Worm (Caenorhabditis elegans) whole organism, young adult: ENCODE results near the gene T19B10.5.

Experiments
- B0261.1 ChIP-seq: sonication (generic microtip); optimal IDR thresholded peaks from 2 replicates; lab custom pipeline; 2016; ENCODE audit warnings: mild to moderate bottlenecking, missing genetic modification characterization, moderate library complexity, missing compliant biosample characterization
- D2030.7 ChIP-seq: fragments of 200-800 bp; sonication (Bioruptor generic); IDR thresholded peaks from 2 replicates; pipeline ENCODE4 v1.3.6; 2022; ENCODE audit warnings: missing genetic modification reagents, missing genetic modification characterization, missing compliant biosample characterization
- F10E7.11 ChIP-seq: sonication (generic microtip); optimal IDR thresholded peaks from 2 replicates; lab custom pipeline; 2017; ENCODE audit warnings: mild to moderate bottlenecking, missing genetic modification characterization, moderate library complexity, missing compliant biosample characterization
- F23B12.7 ChIP-seq: sonication (generic microtip); optimal IDR thresholded peaks from 2 replicates; lab custom pipeline; 2017; ENCODE audit warnings: missing genetic modification characterization, mild to moderate bottlenecking, missing compliant biosample characterization, antibody characterized with exemption, moderate library complexity; ENCODE audit not compliant: insufficient read depth
- F33H1.4 ChIP-seq: fragments of 200-800 bp; sonication (Bioruptor generic); IDR thresholded peaks from 2 replicates; pipeline ENCODE4 v1.3.6; 2022; ENCODE audit warnings: missing genetic modification reagents, missing genetic modification characterization, missing compliant biosample characterization
- F37B4.10 ChIP-seq: fragments of 200-800 bp; sonication (Bioruptor generic); IDR thresholded peaks from 2 replicates; pipeline ENCODE4 v1.3.6; 2022; ENCODE audit warnings: missing genetic modification characterization, missing compliant biosample characterization
- F49E8.2 ChIP-seq: sonication (generic microtip); optimal IDR thresholded peaks from 3 replicates; lab custom pipeline; 2017; ENCODE audit warnings: missing genetic modification characterization, mild to moderate bottlenecking, missing compliant biosample characterization, antibody characterized with exemption, moderate library complexity; ENCODE audit not compliant: insufficient read depth
- F57A8.1 ChIP-seq: fragments of 200-800 bp; sonication (Bioruptor generic); optimal IDR thresholded peaks from 2 replicates; lab custom pipeline; 2018; ENCODE audit warnings: mild to moderate bottlenecking, missing genetic modification characterization, moderate library complexity, missing compliant biosample characterization
- K12H6.12 ChIP-seq: fragments of 200-800 bp; sonication (Bioruptor generic); optimal IDR thresholded peaks from 2 replicates; lab custom pipeline; 2018; ENCODE audit warnings: mild to moderate bottlenecking, missing genetic modification characterization, missing compliant biosample characterization
- Y67H2A.10 ChIP-seq: fragments of 200-800 bp; sonication (Bioruptor generic); conservative IDR thresholded peaks from 2 replicates; pipeline ENCODE4 v1.3.6; 2022; ENCODE audit warnings: missing genetic modification reagents, missing genetic modification characterization, missing compliant biosample characterization
- aptf-2 ChIP-seq: fragments of 200-800 bp; sonication (Bioruptor generic); conservative IDR thresholded peaks from 2 replicates; pipeline ENCODE4 v1.3.6; 2022; ENCODE audit warnings: missing genetic modification reagents, missing genetic modification characterization, missing compliant biosample characterization
- athp-1 ChIP-seq: sonication (generic microtip); optimal IDR thresholded peaks from 2 replicates; lab custom pipeline; 2017; ENCODE audit warnings: mild to moderate bottlenecking, missing genetic modification characterization, missing compliant biosample characterization
- attf-3 ChIP-seq: fragments of 200-800 bp; sonication (Bioruptor generic); conservative IDR thresholded peaks from 2 replicates; pipeline ENCODE4 v1.3.6; 2022; ENCODE audit warnings: missing genetic modification reagents, missing genetic modification characterization, missing compliant biosample characterization
- attf-5 ChIP-seq: fragments of 200-800 bp; sonication (Bioruptor generic); optimal IDR thresholded peaks from 2 replicates; lab custom pipeline; 2018; ENCODE audit warnings: mild to moderate bottlenecking, missing genetic modification characterization, missing compliant biosample characterization
- attf-6 ChIP-seq: fragments of 200-800 bp; sonication (Bioruptor generic); IDR thresholded peaks from 2 replicates; pipeline ENCODE4 v1.3.6; 2022; ENCODE audit warnings: missing genetic modification reagents, missing genetic modification characterization, missing compliant biosample characterization
- bed-1 ChIP-seq: fragments of 200-800 bp; sonication (Bioruptor generic); IDR thresholded peaks from 2 replicates; pipeline ENCODE4 v1.3.6; 2022; ENCODE audit warnings: missing genetic modification reagents, missing genetic modification characterization, missing compliant biosample characterization
- ceh-27 ChIP-seq: fragments of 200-800 bp; sonication (Bioruptor generic); optimal IDR thresholded peaks from 2 replicates; lab custom pipeline; 2018; ENCODE audit warnings: mild to moderate bottlenecking, missing genetic modification characterization, moderate library complexity, missing compliant biosample characterization
- ceh-40 ChIP-seq: fragments of 200-800 bp; sonication (Bioruptor generic); IDR thresholded peaks from 2 replicates; pipeline ENCODE4 v1.3.6; 2022; ENCODE audit warnings: missing genetic modification characterization, missing compliant biosample characterization
- dpl-1 ChIP-seq: fragments of 150-350 bp; optimal IDR thresholded peaks from 2 replicates; lab custom pipeline; 2014; ENCODE audit warnings: missing biosample characterization, missing genetic modification reagents, missing genetic modification characterization
- efl-1 ChIP-seq: fragments of 150-350 bp; optimal IDR thresholded peaks from 2 replicates; lab custom pipeline; 2014; ENCODE audit warnings: missing biosample characterization, missing genetic modification reagents, missing genetic modification characterization
- egl-18 ChIP-seq: fragments of 200-800 bp; sonication (Bioruptor generic); IDR thresholded peaks from 2 replicates; pipeline ENCODE4 v1.3.6; 2022; ENCODE audit warnings: missing genetic modification reagents, missing genetic modification characterization, missing compliant biosample characterization
- ekl-4 ChIP-seq: fragments of 200-800 bp; sonication (Bioruptor generic); IDR thresholded peaks from 2 replicates; pipeline ENCODE4 v1.3.6; 2022; ENCODE audit warnings: missing genetic modification reagents, missing genetic modification characterization, missing compliant biosample characterization
- ets-4 ChIP-seq: fragments of 200-800 bp; sonication (Bioruptor generic); optimal IDR thresholded peaks from 2 replicates; lab custom pipeline; 2018; ENCODE audit warnings: mild to moderate bottlenecking, missing genetic modification characterization, missing compliant biosample characterization
- hlh-26 ChIP-seq: fragments of 200-800 bp; sonication (Bioruptor generic); conservative IDR thresholded peaks from 2 replicates; pipeline ENCODE4 v1.3.6; 2022; ENCODE audit warnings: missing genetic modification reagents, missing genetic modification characterization, missing compliant biosample characterization
- hrde-1 ChIP-seq: sonication (generic microtip); optimal IDR thresholded peaks from 2 replicates; lab custom pipeline; 2016; ENCODE audit warnings: missing genetic modification characterization, mild to moderate bottlenecking, missing compliant biosample characterization, moderate library complexity, missing genotype, missing genetic modification reagents, borderline replicate concordance
- let-526 ChIP-seq: fragments of 200-800 bp; sonication (Bioruptor generic); IDR thresholded peaks from 2 replicates; pipeline ENCODE4 v1.3.6; 2022; ENCODE audit warnings: missing genetic modification reagents, missing genetic modification characterization, missing compliant biosample characterization
- lin-35 ChIP-seq, 3 experiments: fragments of 150-350 bp in 2 of 3; sonication (generic microtip) in 1 of 3; optimal IDR thresholded peaks; 2 replicates each; lab custom pipeline; 2014 to 2018; ENCODE audit warnings: missing biosample characterization in 3 of 3, missing genetic modification characterization in 3 of 3, missing genetic modification reagents in 3 of 3
- lin-54 ChIP-seq: fragments of 200-800 bp; sonication (Bioruptor generic); optimal IDR thresholded peaks from 2 replicates; lab custom pipeline; 2018; ENCODE audit warnings: mild to moderate bottlenecking, missing genetic modification characterization, missing compliant biosample characterization
- madf-3 ChIP-seq: fragments of 200-800 bp; sonication (Bioruptor generic); IDR thresholded peaks from 2 replicates; pipeline ENCODE4 v1.3.6; 2022; ENCODE audit warnings: missing genetic modification reagents, missing genetic modification characterization, missing compliant biosample characterization
- madf-6 ChIP-seq: fragments of 200-800 bp; sonication (Bioruptor generic); IDR thresholded peaks from 2 replicates; pipeline ENCODE4 v1.3.6; 2022; ENCODE audit warnings: missing genetic modification reagents, missing genetic modification characterization, missing compliant biosample characterization
- mcd-1 ChIP-seq: fragments of 200-800 bp; sonication (Bioruptor generic); IDR thresholded peaks from 2 replicates; pipeline ENCODE4 v1.3.6; 2022; ENCODE audit warnings: missing genetic modification reagents, missing genetic modification characterization, missing compliant biosample characterization
- nfyb-1 ChIP-seq: fragments of 200-800 bp; sonication (Bioruptor generic); IDR thresholded peaks from 2 replicates; pipeline ENCODE4 v1.3.6; 2022; ENCODE audit warnings: missing genetic modification reagents, missing genetic modification characterization, missing compliant biosample characterization
- nhr-179 ChIP-seq: sonication (generic microtip); optimal IDR thresholded peaks from 2 replicates; lab custom pipeline; 2016; ENCODE audit warnings: mild to moderate bottlenecking, missing genetic modification characterization, missing compliant biosample characterization
- nhr-80 ChIP-seq: sonication (generic microtip); optimal IDR thresholded peaks from 2 replicates; lab custom pipeline; 2016; ENCODE audit warnings: missing genetic modification characterization, missing compliant biosample characterization
- rcor-1 ChIP-seq: fragments of 200-800 bp; sonication (Bioruptor generic); IDR thresholded peaks from 2 replicates; pipeline ENCODE4 v1.3.6; 2022; ENCODE audit warnings: missing genetic modification reagents, missing genetic modification characterization, missing compliant biosample characterization
- repo-1 ChIP-seq: sonication (generic microtip); optimal IDR thresholded peaks from 2 replicates; lab custom pipeline; 2017; ENCODE audit warnings: mild to moderate bottlenecking, missing genetic modification characterization, missing compliant biosample characterization
- snpc-1.1 ChIP-seq: sonication (generic microtip); optimal IDR thresholded peaks from 2 replicates; lab custom pipeline; 2017; ENCODE audit warnings: missing genetic modification characterization, mild to moderate bottlenecking, missing compliant biosample characterization, antibody characterized with exemption, moderate library complexity, missing genotype, missing genetic modification reagents; ENCODE audit not compliant: insufficient read depth
- snpc-4 ChIP-seq, 5 experiments: fragments of 150-350 bp in 1 of 5; sonication (generic microtip) in 4 of 5; optimal IDR thresholded peaks; 2 replicates each; lab custom pipeline; 2014 to 2018; ENCODE audit warnings: missing genetic modification characterization in 5 of 5, missing biosample characterization in 3 of 5, antibody characterized with exemption in 2 of 5, mild to moderate bottlenecking in 2 of 5, missing compliant biosample characterization in 2 of 5, missing genotype in 2 of 5, moderate library complexity in 2 of 5, missing genetic modification reagents in 1 of 5
- tbx-9 ChIP-seq: sonication (generic microtip); optimal IDR thresholded peaks from 2 replicates; lab custom pipeline; 2016; ENCODE audit warnings: borderline replicate concordance, missing genetic modification characterization, inconsistent platforms, missing compliant biosample characterization
- tlf-1 ChIP-seq: fragments of 200-800 bp; sonication (Bioruptor generic); optimal IDR thresholded peaks from 2 replicates; lab custom pipeline; 2018; ENCODE audit warnings: mild to moderate bottlenecking, missing genetic modification characterization, missing compliant biosample characterization
- unc-130 ChIP-seq: sonication (generic microtip); optimal IDR thresholded peaks from 2 replicates; lab custom pipeline; 2016; ENCODE audit warnings: missing genetic modification reagents, missing genetic modification characterization, missing compliant biosample characterization
- ztf-25 ChIP-seq: fragments of 200-800 bp; sonication (Bioruptor generic); IDR thresholded peaks from 2 replicates; pipeline ENCODE4 v1.3.6; 2022; ENCODE audit warnings: missing genetic modification reagents, missing genetic modification characterization, missing compliant biosample characterization
- ztf-28 ChIP-seq: fragments of 200-800 bp; sonication (Bioruptor generic); IDR thresholded peaks from 2 replicates; pipeline ENCODE4 v1.3.6; 2022; ENCODE audit warnings: missing genetic modification reagents, missing genetic modification characterization, missing compliant biosample characterization

The T19B10.5 gene

ce11 chrV:11235876-11236275 lies 1.4 kb downstream of the T19B10.5 start:
- TF ChIP-seq nhr-80 (tag; lab: Kevin White, UChicago) (peak; percentile 81), ets-4 (GFP tag; lab: Kevin White, UChicago) (peak; percentile 14), attf-5 (GFP tag; lab: Kevin White, UChicago) (no peak)
- TF ChIP-seq, all 124 proteins: peak for 2

DNA sequence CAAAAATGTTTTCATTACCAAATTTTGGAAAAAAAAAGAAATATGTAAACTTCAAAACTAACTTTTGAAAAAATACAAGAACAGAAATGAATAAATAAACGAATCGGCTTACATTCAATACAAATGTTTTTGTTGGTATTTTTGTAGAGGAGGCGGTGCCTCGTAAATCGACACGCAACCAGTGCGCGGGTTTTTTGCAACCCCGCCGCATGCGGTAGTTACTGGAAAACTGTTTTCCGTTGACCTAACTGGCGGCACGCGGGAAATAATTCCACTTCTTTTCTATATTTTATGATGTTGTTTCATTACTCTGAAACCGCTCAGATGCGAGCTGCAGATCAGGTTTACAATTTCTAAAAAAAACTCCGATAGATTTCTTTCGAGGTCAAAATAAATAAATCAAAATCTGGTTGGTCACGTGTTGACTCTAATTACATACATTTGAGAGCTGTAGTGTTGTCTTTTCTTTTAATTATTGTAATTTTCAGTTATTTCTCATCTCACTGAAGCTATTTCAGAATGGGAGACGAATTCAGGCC lies 4.8 kb downstream of the T19B10.5 start, which contains the start of the genes dvc-1 and ima-1:
dvc-1 (minus strand) TSS at position 145 of the 539 bp plus-strand sequence.
ima-1 (plus strand) TSS at position 489 of the 539 bp plus-strand sequence.
- no peak for TF ChIP-seq F57A8.1 (GFP tag; lab: Kevin White, UChicago)
- peak; percentile 60; the same call in 1 of the 2 replicates for TF ChIP-seq attf-3 (GFP tag; lab: Robert Waterston, UW)
- no peak for TF ChIP-seq hlh-26 (GFP tag; lab: Robert Waterston, UW)
- peak; percentile 90 for TF ChIP-seq rcor-1 (GFP tag; lab: Robert Waterston, UW)
- TF ChIP-seq dpl-1 (GFP tag; lab: Kevin White, UChicago): peak; percentile 88
- 0 out of 2 replicates have a peak, but pooled peaks have one; percentile 43 for TF ChIP-seq ztf-28 (GFP tag; lab: Robert Waterston, UW)
- TF ChIP-seq snpc-1.1 (tag; lab: Kevin White, UChicago): peak; percentile 37
- TF ChIP-seq snpc-4 (GFP tag; optimal IDR thresholded peaks at IDR 0.05; lab: Kevin White, UChicago): peak; percentile 45
- peak; percentile 38 to 79 (median 64) for TF ChIP-seq snpc-4 (tag; optimal IDR thresholded peaks at IDR 0.05; lab: Kevin White, UChicago)
- TF ChIP-seq let-526 (GFP tag; lab: Robert Waterston, UW): 0 out of 2 replicates have a peak, but pooled peaks have one; percentile 23
- peak; percentile 84 for TF ChIP-seq lin-54 (GFP tag; lab: Kevin White, UChicago)
- peak; percentile 81 for TF ChIP-seq F33H1.4
- TF ChIP-seq egl-18 (GFP tag; lab: Robert Waterston, UW): no peak
- TF ChIP-seq bed-1 (GFP tag; lab: Robert Waterston, UW): no peak
- peak; percentile 80 for TF ChIP-seq athp-1 (tag; lab: Kevin White, UChicago)
- TF ChIP-seq efl-1 (GFP tag; lab: Kevin White, UChicago): peak; percentile 99
- TF ChIP-seq ztf-25 (GFP tag; lab: Robert Waterston, UW): peak; percentile 86
- no peak for TF ChIP-seq tbx-9 (tag; lab: Kevin White, UChicago)
- TF ChIP-seq hrde-1 (tag; lab: Kevin White, UChicago): peak; percentile 35
- TF ChIP-seq aptf-2 (GFP tag; lab: Robert Waterston, UW): 0 out of 2 replicates have a peak, but pooled peaks have one; percentile 18
- no peak for TF ChIP-seq repo-1 (tag; lab: Kevin White, UChicago)
- no peak for TF ChIP-seq F23B12.7 (tag; lab: Kevin White, UChicago)
- TF ChIP-seq Y67H2A.10 (GFP tag; lab: Robert Waterston, UW): peak; percentile 77
- 0 out of 2 replicates have a peak, but pooled peaks have one; percentile 14 for TF ChIP-seq nfyb-1 (GFP tag; lab: Robert Waterston, UW)
- peak; percentile 90 for TF ChIP-seq unc-130 (GFP tag; lab: Kevin White, UChicago)
- peak; percentile 45 for TF ChIP-seq nhr-80 (tag; lab: Kevin White, UChicago)
- TF ChIP-seq tlf-1: peak; percentile 89
- peak; percentile 32 for TF ChIP-seq K12H6.12 (tag; lab: Kevin White, UChicago)
- peak; percentile 78 for TF ChIP-seq mcd-1 (GFP tag; lab: Robert Waterston, UW)
- TF ChIP-seq attf-5 (GFP tag; lab: Kevin White, UChicago): peak; percentile 84
- TF ChIP-seq attf-6 (GFP tag; lab: Robert Waterston, UW): peak; percentile 51; the same call in 1 of the 2 replicates
- TF ChIP-seq lin-35 (GFP tag; optimal IDR thresholded peaks at IDR 0.05; lab: Kevin White, UChicago): peak; percentile 8 to 59 (median 43)
- TF ChIP-seq nhr-179: no peak
- TF ChIP-seq madf-6 (GFP tag; lab: Robert Waterston, UW): peak; percentile 98
- 0 out of 2 replicates have a peak, but pooled peaks have one; percentile 41 for TF ChIP-seq ceh-40 (GFP tag; lab: Robert Waterston, UW)
- TF ChIP-seq madf-3: peak; percentile 92
- TF ChIP-seq D2030.7: peak; percentile 91
- peak; percentile 38 for TF ChIP-seq ceh-27 (GFP tag; lab: Kevin White, UChicago)
- TF ChIP-seq ekl-4 (GFP tag; lab: Robert Waterston, UW): peak; percentile 84
- 0 out of 2 replicates have a peak, but pooled peaks have one; percentile 49 for TF ChIP-seq F37B4.10
- TF ChIP-seq F49E8.2: peak; percentile 66
- no peak for TF ChIP-seq B0261.1 (tag; lab: Kevin White, UChicago)
- no peak for TF ChIP-seq F10E7.11 (tag; lab: Kevin White, UChicago)
